Worm (Caenorhabditis elegans) whole organism, young adult: Measurements from ENCODE around the gene K02D10.4.

Experiments
- F49E8.2 ChIP-seq: sonication (generic microtip); optimal IDR thresholded peaks from 3 replicates; lab custom pipeline; 2017; ENCODE audit warnings: missing genetic modification characterization, mild to moderate bottlenecking, missing compliant biosample characterization, antibody characterized with exemption, moderate library complexity; ENCODE audit not compliant: insufficient read depth
- ama-1 ChIP-seq, 3 experiments: fragments of 150-350 bp in 1 of 3; sonication (generic microtip) in 2 of 3; optimal IDR thresholded peaks; 2 replicates each; lab custom pipeline; 2014 to 2018; ENCODE audit warnings: missing biosample characterization in 2 of 3, missing genetic modification characterization in 2 of 3, missing genetic modification reagents in 2 of 3
- attf-6 ChIP-seq: fragments of 200-800 bp; sonication (Bioruptor generic); IDR thresholded peaks from 2 replicates; pipeline ENCODE4 v1.3.6; 2022; ENCODE audit warnings: missing genetic modification reagents, missing genetic modification characterization, missing compliant biosample characterization
- bed-1 ChIP-seq: fragments of 200-800 bp; sonication (Bioruptor generic); IDR thresholded peaks from 2 replicates; pipeline ENCODE4 v1.3.6; 2022; ENCODE audit warnings: missing genetic modification reagents, missing genetic modification characterization, missing compliant biosample characterization
- chd-7 ChIP-seq: sonication (generic microtip); optimal IDR thresholded peaks from 2 replicates; lab custom pipeline; 2016; ENCODE audit warnings: mild to moderate bottlenecking, missing genetic modification characterization, moderate library complexity, missing compliant biosample characterization
- him-1 ChIP-seq: sonication (generic microtip); optimal IDR thresholded peaks from 2 replicates; lab custom pipeline; 2016; ENCODE audit warnings: missing genotype, missing genetic modification reagents, missing genetic modification characterization, missing compliant biosample characterization
- hsf-1 ChIP-seq: fragments of 200-800 bp; sonication (Bioruptor generic); IDR thresholded peaks from 2 replicates; pipeline ENCODE4 v1.3.6; 2022; ENCODE audit warnings: missing genetic modification reagents, missing genetic modification characterization, missing compliant biosample characterization
- mel-28 ChIP-seq: sonication (generic microtip); optimal IDR thresholded peaks from 2 replicates; lab custom pipeline; 2016; ENCODE audit warnings: borderline replicate concordance, mild to moderate bottlenecking, missing genetic modification characterization, missing compliant biosample characterization
- nhr-90 ChIP-seq: sonication (generic microtip); optimal IDR thresholded peaks from 2 replicates; lab custom pipeline; 2016; ENCODE audit warnings: missing genotype, mild to moderate bottlenecking, missing genetic modification characterization, missing compliant biosample characterization
- pha-4 ChIP-seq: fragments of 150-350 bp; sonication (generic microtip); optimal IDR thresholded peaks from 2 replicates; lab custom pipeline; 2014; ENCODE audit warnings: missing biosample characterization, missing genetic modification reagents, missing genetic modification characterization
- sea-2 ChIP-seq: fragments of 200-800 bp; sonication (Bioruptor generic); IDR thresholded peaks from 2 replicates; pipeline ENCODE4 v1.3.6; 2022; ENCODE audit warnings: missing genetic modification characterization, missing compliant biosample characterization
- snpc-1.1 ChIP-seq: sonication (generic microtip); optimal IDR thresholded peaks from 2 replicates; lab custom pipeline; 2017; ENCODE audit warnings: missing genetic modification characterization, mild to moderate bottlenecking, missing compliant biosample characterization, antibody characterized with exemption, moderate library complexity, missing genotype, missing genetic modification reagents; ENCODE audit not compliant: insufficient read depth
- snpc-3.4 ChIP-seq: sonication (generic microtip); optimal IDR thresholded peaks from 2 replicates; lab custom pipeline; 2017; ENCODE audit warnings: missing genetic modification characterization, mild to moderate bottlenecking, missing compliant biosample characterization, antibody characterized with exemption, moderate library complexity, missing genotype, missing genetic modification reagents
- unc-130 ChIP-seq: sonication (generic microtip); optimal IDR thresholded peaks from 2 replicates; lab custom pipeline; 2016; ENCODE audit warnings: missing genetic modification reagents, missing genetic modification characterization, missing compliant biosample characterization

DNA sequence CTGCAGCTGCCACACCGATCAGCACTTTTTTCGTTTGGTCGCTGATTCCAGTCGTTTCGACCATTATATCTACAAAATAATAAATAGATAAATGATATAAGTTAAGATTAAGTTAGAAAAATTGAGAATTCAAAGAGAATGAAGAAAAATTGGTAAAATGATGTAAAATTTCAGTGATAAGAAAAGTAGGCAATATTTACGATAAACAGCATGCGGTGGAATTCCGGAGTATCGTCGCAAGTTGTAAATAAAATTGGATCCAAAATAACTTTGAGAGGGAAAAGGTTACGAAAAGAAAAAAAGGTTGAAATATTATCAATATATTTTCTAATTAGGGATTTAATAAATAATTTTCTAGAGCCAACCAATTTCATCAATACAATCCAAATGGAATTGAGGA is 25.1 kb downstream of the K02D10.4 start, which contains the start of gene tomm-70:
- TF ChIP-seq attf-6 (no peak), snpc-1.1 (tag; lab: Kevin White, UChicago) (no peak), bed-1 (no peak), F49E8.2 (tag; lab: Kevin White, UChicago) (no peak), chd-7 (tag; lab: Kevin White, UChicago) (no peak), mel-28 (no peak), unc-130 (GFP tag; lab: Kevin White, UChicago) (no peak), him-1 (tag; lab: Kevin White, UChicago) (no peak), pha-4 (tag; lab: Kevin White, UChicago) (no peak), hsf-1 (no peak), nhr-90 (tag; lab: Kevin White, UChicago) (no peak), sea-2 (GFP tag; lab: Robert Waterston, UW) (no peak), snpc-3.4 (no peak), ama-1 (optimal IDR thresholded peaks at IDR 0.05; lab: Kevin White, UChicago) (no peak), ama-1 (GFP tag; optimal IDR thresholded peaks at IDR 0.05; lab: Kevin White, UChicago) (no peak)
